Fruit fly (Drosophila melanogaster): ENCODE results near the gene ncm.

Gene ncm

DNA sequence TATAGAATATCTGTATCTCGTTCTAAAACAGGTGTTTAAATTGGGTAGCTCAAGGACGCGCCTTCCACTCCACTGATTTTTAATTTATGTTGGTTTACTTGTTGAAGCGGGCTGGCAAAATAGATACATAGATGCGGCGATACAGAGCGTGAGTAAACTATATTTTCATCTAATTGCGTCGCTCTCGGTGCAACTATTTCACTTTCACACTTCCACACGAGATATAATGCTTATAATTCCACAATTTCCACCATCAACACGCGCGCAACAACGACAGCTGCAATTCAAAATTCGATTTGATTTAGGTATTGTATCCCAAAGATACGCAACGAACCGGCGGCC is 35.3 kb upstream of the ncm start (continued):
- no peak for TF ChIP-seq CG11560 (tag; IDR thresholded peaks at IDR 0.05)
- TF ChIP-seq CG15479 (GFP tag; optimal IDR thresholded peaks at IDR 0.05), result peak; percentile 45
- TF ChIP-seq Mes4 (GFP tag; optimal IDR thresholded peaks at IDR 0.05), result no peak
- no peak for TF ChIP-seq CG13123 (GFP tag; optimal IDR thresholded peaks at IDR 0.05)
- TF ChIP-seq scrt (GFP tag; optimal IDR thresholded peaks at IDR 0.05), result peak; percentile 9
- no peak for TF ChIP-seq usp (GFP tag; optimal IDR thresholded peaks at IDR 0.05)
- no peak for TF ChIP-seq CG7556 (GFP tag; optimal IDR thresholded peaks at IDR 0.05)
- no peak for TF ChIP-seq ken (GFP tag; IDR thresholded peaks at IDR 0.05)

dm6 chr2L:18482989-18483388 is 34.2 kb upstream of the ncm start:
- TF ChIP-seq sqz (GFP tag; optimal IDR thresholded peaks at IDR 0.05) (peak; percentile 41), CG13894 (tag; optimal IDR thresholded peaks at IDR 0.05) (peak; percentile 78), eve (GFP tag; optimal IDR thresholded peaks at IDR 0.05) (peak in 1 of 2 experiments; percentile 45), wek (GFP tag; optimal IDR thresholded peaks at IDR 0.05) (no peak), Pdp1 (GFP tag; optimal IDR thresholded peaks at IDR 0.05) (peak in 1 of 2 experiments; percentile 88), Sox100B (GFP tag; optimal IDR thresholded peaks at IDR 0.05) (peak; percentile 6), cwo (GFP tag; optimal IDR thresholded peaks at IDR 0.05) (peak; percentile 15), CG16813 (GFP tag; IDR thresholded peaks at IDR 0.05; ENCODE audit: partially characterized antibody) (no peak), CG13775 (GFP tag; optimal IDR thresholded peaks at IDR 0.05) (no peak), sens (GFP tag) (peak; percentile 76), h (optimal IDR thresholded peaks at IDR 0.05) (no peak), vvl (GFP tag; IDR thresholded peaks at IDR 0.05) (peak; percentile 67; the same call in 1 of the 2 replicates)

dm6 chr2L:18482170-18482569 is 33.4 kb upstream of the ncm start:
- TF ChIP-seq CG12391 (tag; optimal IDR thresholded peaks at IDR 0.05), result peak; percentile 18
- no peak for TF ChIP-seq CG4820 (GFP tag; optimal IDR thresholded peaks at IDR 0.05)
- no peak for TF ChIP-seq CG3847 (GFP tag; IDR thresholded peaks at IDR 0.05)
- TF ChIP-seq HLH4C (GFP tag; IDR thresholded peaks at IDR 0.05; ENCODE audit: partially characterized antibody), result no peak
- no peak for TF ChIP-seq cad (GFP tag; optimal IDR thresholded peaks at IDR 0.05)
- TF ChIP-seq Xbp1 (GFP tag; optimal IDR thresholded peaks at IDR 0.05), result no peak
- TF ChIP-seq vvl (GFP tag; IDR thresholded peaks at IDR 0.05), result no peak
- TF ChIP-seq unpg (GFP tag; optimal IDR thresholded peaks at IDR 0.05), result no peak
- no peak for TF ChIP-seq Rfx (GFP tag; IDR thresholded peaks at IDR 0.05)
- TF ChIP-seq CG12659 (GFP tag; optimal IDR thresholded peaks at IDR 0.05), result no peak
- TF ChIP-seq dysf (GFP tag; IDR thresholded peaks at IDR 0.05), result no peak
- TF ChIP-seq bowl (GFP tag; IDR thresholded peaks at IDR 0.05), result no peak
- no peak for TF ChIP-seq wek (GFP tag; optimal IDR thresholded peaks at IDR 0.05)
- no peak for TF ChIP-seq CG9727 (GFP tag; optimal IDR thresholded peaks at IDR 0.05)
- TF ChIP-seq CG1602 (GFP tag; optimal IDR thresholded peaks at IDR 0.05), result no peak
- no peak for TF ChIP-seq slp2 (GFP tag; optimal IDR thresholded peaks at IDR 0.05)
- no peak for TF ChIP-seq CG11093 (GFP tag; IDR thresholded peaks at IDR 0.05)
- no peak for TF ChIP-seq CG4282 (GFP tag; optimal IDR thresholded peaks at IDR 0.05)
- no peak for TF ChIP-seq CG2129 (GFP tag; IDR thresholded peaks at IDR 0.05; ENCODE audit: partially characterized antibody)
- TF ChIP-seq CG34422 (GFP tag; IDR thresholded peaks at IDR 0.05), result no peak
- no peak for TF ChIP-seq oc (tag; optimal IDR thresholded peaks at IDR 0.05)
- no peak for TF ChIP-seq CG13624 (GFP tag; optimal IDR thresholded peaks at IDR 0.05)
- TF ChIP-seq HmgZ (tag; optimal IDR thresholded peaks at IDR 0.05), result no peak
- no peak for TF ChIP-seq Hsf (GFP tag; optimal IDR thresholded peaks at IDR 0.05)
- TF ChIP-seq CG13296 (GFP tag; optimal IDR thresholded peaks at IDR 0.05), result no peak
- no peak for TF ChIP-seq CG15011 (GFP tag; optimal IDR thresholded peaks at IDR 0.05)
- no peak for TF ChIP-seq CG10274 (GFP tag; optimal IDR thresholded peaks at IDR 0.05)
- no peak for TF ChIP-seq sna (GFP tag; IDR thresholded peaks at IDR 0.05; ENCODE audit: partially characterized antibody)
- TF ChIP-seq CG10267 (tag; optimal IDR thresholded peaks at IDR 0.05), result peak; percentile 19
- TF ChIP-seq mld (GFP tag; IDR thresholded peaks at IDR 0.05; ENCODE audit: partially characterized antibody), result no peak
- no peak for TF ChIP-seq Dbx (GFP tag; IDR thresholded peaks at IDR 0.05)
- no peak for TF ChIP-seq CG33213 (GFP tag; optimal IDR thresholded peaks at IDR 0.05)

Data from whole organism, embryonic.